Worm (Caenorhabditis elegans): ENCODE measurements around the gene grl-5.

DNA sequence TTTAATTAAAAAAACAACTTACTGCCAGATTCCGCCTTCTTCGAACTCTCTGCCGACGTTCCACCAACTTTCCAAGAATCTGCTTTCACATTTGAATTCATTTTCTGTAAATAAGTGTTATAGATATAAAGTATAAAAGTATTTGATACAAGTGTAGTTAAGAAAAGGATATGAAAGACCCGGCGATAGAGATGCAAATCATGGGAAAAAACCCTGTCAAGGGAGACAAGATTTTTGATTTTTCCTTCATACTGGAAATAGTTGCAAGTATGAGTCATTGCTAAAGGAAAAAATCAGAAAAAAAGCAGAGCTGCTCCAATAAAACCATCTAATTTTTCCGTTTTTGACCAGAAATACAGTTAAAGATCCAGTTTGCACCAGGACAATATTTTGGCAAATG, 18.2 kb downstream of the grl-5 start, which contains the start of gene F13A2.3:
- TF ChIP-seq sptf-1 (tag; optimal IDR thresholded peaks at IDR 0.05) (no peak), ztf-11 (tag; optimal IDR thresholded peaks at IDR 0.05) (no peak), elt-3 (tag; optimal IDR thresholded peaks at IDR 0.05) (no peak), cnd-1 (tag; optimal IDR thresholded peaks at IDR 0.05) (no peak), nhr-237 (tag; optimal IDR thresholded peaks at IDR 0.05) (no peak), ces-1 (GFP tag; optimal IDR thresholded peaks at IDR 0.05) (no peak), lsy-2 (tag; optimal IDR thresholded peaks at IDR 0.05) (no peak), mep-1 (tag; optimal IDR thresholded peaks at IDR 0.05) (no peak), elt-1 (tag; optimal IDR thresholded peaks at IDR 0.05; ENCODE audit: borderline replicate concordance, insufficient read depth) (no peak), mls-2 (tag; optimal IDR thresholded peaks at IDR 0.05) (no peak), nhr-2 (tag; optimal IDR thresholded peaks at IDR 0.05) (no peak), blmp-1 (tag; optimal IDR thresholded peaks at IDR 0.05) (no peak)
